Fruit fly (Drosophila melanogaster): ENCODE data around the gene CG42832.

- no peak for TF ChIP-seq Ets98B (GFP tag; IDR thresholded peaks at IDR 0.05)
- no peak for TF ChIP-seq gl (tag; optimal IDR thresholded peaks at IDR 0.05)
- no peak for TF ChIP-seq CG17806 (tag; optimal IDR thresholded peaks at IDR 0.05)
- TF ChIP-seq D1 (tag; optimal IDR thresholded peaks at IDR 0.05): no peak
- TF ChIP-seq CG10348 (GFP tag; IDR thresholded peaks at IDR 0.05): no peak
- no peak for TF ChIP-seq CG9948 (tag; optimal IDR thresholded peaks at IDR 0.05)
- no peak for TF ChIP-seq CG34367 (tag; optimal IDR thresholded peaks at IDR 0.05)
- TF ChIP-seq Pif1B (GFP tag; optimal IDR thresholded peaks at IDR 0.05): no peak
- no peak for TF ChIP-seq Pif1A (GFP tag; optimal IDR thresholded peaks at IDR 0.05)
- no peak for TF ChIP-seq CG15710 (tag; optimal IDR thresholded peaks at IDR 0.05)
Observed at dm6 chr3L:11604227-11604626, 5.7 kb upstream of the CG42832 start.
